Worm (Caenorhabditis elegans): ENCODE measurements around the gene R08C7.5.

The R08C7.5 gene

ce11 chrIV:4468046-4468727 lies 38.2 kb downstream of the R08C7.5 start (continued):
- TF ChIP-seq bed-2 (GFP tag; IDR thresholded peaks at IDR 0.05) (no peak), ceh-40 (GFP tag; IDR thresholded peaks at IDR 0.05) (no peak), ztf-22 (GFP tag; optimal IDR thresholded peaks at IDR 0.05) (no peak), ekl-4 (GFP tag; IDR thresholded peaks at IDR 0.05) (no peak), sea-2 (GFP tag; IDR thresholded peaks at IDR 0.05) (no peak), egrh-3 (GFP tag; IDR thresholded peaks at IDR 0.05) (peak; percentile 55), K12H6.12 (tag; optimal IDR thresholded peaks at IDR 0.05) (peak; percentile 41), nhr-90 (tag; optimal IDR thresholded peaks at IDR 0.05) (peak; percentile 65), B0035.1 (tag; optimal IDR thresholded peaks at IDR 0.05) (peak; percentile 82), snpc-1.3 (tag; optimal IDR thresholded peaks at IDR 0.05; ENCODE audit: insufficient read depth) (no peak), tbp1 (GFP tag; optimal IDR thresholded peaks at IDR 0.05) (peak; percentile 60), sdz-38 (tag; optimal IDR thresholded peaks at IDR 0.05) (no peak), let-607 (tag; optimal IDR thresholded peaks at IDR 0.05) (peak; percentile 7 to 43), lag-1 (GFP tag; IDR thresholded peaks at IDR 0.05) (no peak), aptf-3 (GFP tag; IDR thresholded peaks at IDR 0.05) (no peak)

- TF ChIP-seq snpc-1.3 (tag; optimal IDR thresholded peaks at IDR 0.05; ENCODE audit: insufficient read depth) (no peak), nfyb-1 (GFP tag; IDR thresholded peaks at IDR 0.05) (no peak), madf-3 (GFP tag; IDR thresholded peaks at IDR 0.05) (no peak), B0035.1 (tag; optimal IDR thresholded peaks at IDR 0.05) (no peak), B0019.2 (GFP tag; conservative IDR thresholded peaks at IDR 0.05) (no peak), ZK185.1 (tag; optimal IDR thresholded peaks at IDR 0.05; ENCODE audit: poor library complexity, severe bottlenecking) (no peak), cebp-2 (GFP tag; IDR thresholded peaks at IDR 0.05) (0 out of 2 replicates have a peak, but pooled peaks have one; percentile 22), nhr-90 (tag; optimal IDR thresholded peaks at IDR 0.05) (no peak), C17E4.6 (GFP tag; IDR thresholded peaks at IDR 0.05) (no peak), ztf-26 (tag; optimal IDR thresholded peaks at IDR 0.05) (no peak), rpc-1 (optimal IDR thresholded peaks at IDR 0.05) (no peak), rpc-1 (tag; optimal IDR thresholded peaks at IDR 0.05) (no peak), lag-1 (GFP tag; IDR thresholded peaks at IDR 0.05) (no peak), atf-7 (tag; optimal IDR thresholded peaks at IDR 0.05) (no peak), ztf-22 (GFP tag; optimal IDR thresholded peaks at IDR 0.05) (no peak), hsf-1 (GFP tag; IDR thresholded peaks at IDR 0.05) (peak; percentile 29; the same call in 1 of the 2 replicates), ccch-3 (GFP tag; optimal IDR thresholded peaks at IDR 0.05) (no peak), K11D2.4 (GFP tag; IDR thresholded peaks at IDR 0.05) (no peak), F37B4.10 (GFP tag; IDR thresholded peaks at IDR 0.05) (no peak), lsl-1 (GFP tag; optimal IDR thresholded peaks at IDR 0.05) (no peak), zfh-2 (GFP tag; conservative IDR thresholded peaks at IDR 0.05) (peak; percentile 38; the same call in 1 of the 2 replicates), hlh-12 (tag; optimal IDR thresholded peaks at IDR 0.05) (no peak), Y53F4B.3 (GFP tag; IDR thresholded peaks at IDR 0.05) (no peak), nhr-179 (tag; optimal IDR thresholded peaks at IDR 0.05) (no peak), efl-1 (GFP tag; optimal IDR thresholded peaks at IDR 0.05) (no peak), akir-1 (GFP tag; optimal IDR thresholded peaks at IDR 0.05) (peak; percentile 9), Y53G8AR.9 (GFP tag; conservative IDR thresholded peaks at IDR 0.05) (0 out of 2 replicates have a peak, but pooled peaks have one; percentile 7), somi-1 (GFP tag; optimal IDR thresholded peaks at IDR 0.05) (no peak)
Measured at ce11 chrIV:4469055-4469454, 39.0 kb downstream of the R08C7.5 start.

Measured in whole organism, young adult.